Worm (Caenorhabditis elegans) whole organism, L4/young adult: ENCODE data around the gene sur-5.
A peak's percentile ranks its signal among the peaks of the same experiment; 100 is the strongest.

Source experiments
- W03F9.2 ChIP-seq: fragments of 150-350 bp; optimal IDR thresholded peaks from 2 replicates; lab custom pipeline; 2014; ENCODE audit warnings: missing biosample characterization, missing genetic modification characterization
- dao-5 ChIP-seq: sonication (generic microtip); optimal IDR thresholded peaks from 2 replicates; lab custom pipeline; 2016; ENCODE audit warnings: missing genotype, missing genetic modification characterization, moderate library complexity, missing compliant biosample characterization
- him-1 ChIP-seq: sonication (generic microtip); optimal IDR thresholded peaks from 2 replicates; lab custom pipeline; 2016; ENCODE audit warnings: missing genotype, missing genetic modification reagents, missing genetic modification characterization, missing compliant biosample characterization

DNA sequence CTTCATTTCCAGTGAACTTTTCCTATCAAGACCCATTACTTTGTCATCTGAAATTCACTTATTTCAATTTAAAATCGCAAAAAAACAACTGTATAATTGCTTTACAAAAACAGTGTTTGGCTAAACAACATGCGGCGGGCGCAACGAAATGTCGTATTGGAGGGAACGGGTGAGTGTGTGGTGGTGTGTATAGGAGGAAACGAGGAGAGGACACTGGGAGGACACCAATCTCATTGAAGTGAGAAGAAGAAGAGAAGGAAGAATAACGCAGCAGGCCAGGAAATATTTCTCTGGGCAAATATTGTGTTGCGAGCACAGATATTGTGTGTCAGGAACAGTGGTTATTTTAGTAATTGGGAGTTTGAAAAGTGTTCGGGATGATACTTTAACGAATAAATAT is 50.8 kb downstream of the sur-5 start, which contains the start of gene F46H5.4:
- TF ChIP-seq W03F9.2 (tag; lab: Kevin White, UChicago) (no peak), dao-5 (tag; lab: Kevin White, UChicago) (no peak), him-1 (peak; percentile 15)
